Worm (Caenorhabditis elegans) whole organism, L3 larva: ENCODE measurements around the gene smex-1.

Source experiments
- R02D3.7 ChIP-seq: fragments of 150-350 bp; optimal IDR thresholded peaks from 2 replicates; lab custom pipeline; 2014; ENCODE audit warnings: missing biosample characterization, missing genetic modification characterization
- ZK546.5 ChIP-seq: sonication (generic microtip); optimal IDR thresholded peaks from 2 replicates; lab custom pipeline; 2017; ENCODE audit warnings: missing biosample characterization, missing genetic modification characterization
- ama-1 ChIP-seq: fragments of 150-350 bp; optimal IDR thresholded peaks from 2 replicates; lab custom pipeline; 2018
- eor-1 ChIP-seq, 2 experiments: fragments of 150-350 bp; optimal IDR thresholded peaks; 2 replicates each; lab custom pipeline; 2014 to 2018; ENCODE audit warnings: missing biosample characterization in 2 of 2, missing genetic modification characterization in 2 of 2
- jun-1 ChIP-seq: fragments of 150-350 bp; optimal IDR thresholded peaks from 2 replicates; lab custom pipeline; 2014; ENCODE audit warnings: missing biosample characterization, missing genetic modification reagents, missing genetic modification characterization
- lin-39 ChIP-seq: fragments of 150-350 bp; optimal IDR thresholded peaks from 2 replicates; lab custom pipeline; 2018; ENCODE audit warnings: missing biosample characterization, missing genetic modification reagents, missing genetic modification characterization
- nhr-12 ChIP-seq: fragments of 150-350 bp; optimal IDR thresholded peaks from 2 replicates; lab custom pipeline; 2014; ENCODE audit warnings: missing biosample characterization, missing genetic modification characterization
- nhr-237 ChIP-seq: fragments of 150-350 bp; optimal IDR thresholded peaks from 2 replicates; lab custom pipeline; 2014; ENCODE audit warnings: missing biosample characterization, missing genetic modification characterization
- nhr-77 ChIP-seq: fragments of 150-350 bp; optimal IDR thresholded peaks from 2 replicates; lab custom pipeline; 2014; ENCODE audit warnings: missing biosample characterization, missing genetic modification characterization
- pqm-1 ChIP-seq: fragments of 150-350 bp; optimal IDR thresholded peaks from 2 replicates; lab custom pipeline; 2017; ENCODE audit warnings: missing biosample characterization, missing genetic modification characterization, inconsistent platforms
- tbx-2 ChIP-seq: sonication (generic microtip); optimal IDR thresholded peaks from 2 replicates; lab custom pipeline; 2016; ENCODE audit warnings: mild to moderate bottlenecking, missing genetic modification characterization, missing compliant biosample characterization
- unc-62 ChIP-seq: fragments of 150-350 bp; sonication (generic microtip); optimal IDR thresholded peaks from 4 replicates; lab custom pipeline; 2014; ENCODE audit warnings: missing biosample characterization, missing genetic modification reagents, missing genetic modification characterization

ce11 chrV:8245457-8245856 lies 50.3 kb downstream of the smex-1 start, which contains the start of gene C16D9.5:
- TF ChIP-seq pqm-1 (tag; lab: Kevin White, UChicago), result no peak
- TF ChIP-seq unc-62 (GFP tag; lab: Kevin White, UChicago), result no peak
- no peak for TF ChIP-seq lin-39
- no peak for TF ChIP-seq nhr-77 (tag; lab: Kevin White, UChicago)
- no peak for TF ChIP-seq ama-1
- no peak for TF ChIP-seq nhr-237 (tag; lab: Kevin White, UChicago)
- TF ChIP-seq R02D3.7 (tag; lab: Kevin White, UChicago), result no peak
- TF ChIP-seq eor-1 (tag; optimal IDR thresholded peaks at IDR 0.05; lab: Kevin White, UChicago), result no peak
- no peak for TF ChIP-seq tbx-2 (tag; lab: Kevin White, UChicago)
- no peak for TF ChIP-seq ZK546.5 (tag; lab: Kevin White, UChicago)
- TF ChIP-seq nhr-12, result no peak
- TF ChIP-seq jun-1 (tag; lab: Kevin White, UChicago), result no peak
